Worm (Caenorhabditis elegans) whole organism, mixed stage, embryonic: ENCODE data around the gene ced-11.

Experiments
- M03D4.4 ChIP-seq: sonication (generic microtip); optimal IDR thresholded peaks from 2 replicates; lab custom pipeline; 2017; ENCODE audit warnings: mild to moderate bottlenecking, missing genetic modification characterization, missing compliant biosample characterization
- bed-3 ChIP-seq: fragments of 200-800 bp; sonication (Bioruptor generic); optimal IDR thresholded peaks from 3 replicates; lab custom pipeline; 2018; ENCODE audit warnings: mild to moderate bottlenecking, missing genetic modification characterization, moderate library complexity, missing compliant biosample characterization
- blmp-1 ChIP-seq: fragments of 150-350 bp; optimal IDR thresholded peaks from 2 replicates; lab custom pipeline; 2014; ENCODE audit warnings: missing biosample characterization, missing genetic modification characterization
- ceh-43 ChIP-seq: fragments of 200-800 bp; sonication (Bioruptor generic); optimal IDR thresholded peaks from 2 replicates; lab custom pipeline; 2018; ENCODE audit warnings: mild to moderate bottlenecking, missing genetic modification characterization, moderate library complexity, missing compliant biosample characterization
- ceh-83 ChIP-seq: fragments of 200-800 bp; sonication (Bioruptor generic); optimal IDR thresholded peaks from 2 replicates; lab custom pipeline; 2018; ENCODE audit warnings: mild to moderate bottlenecking, missing genetic modification characterization, missing compliant biosample characterization
- ces-1 ChIP-seq: fragments of 150-350 bp; optimal IDR thresholded peaks from 2 replicates; lab custom pipeline; 2014; ENCODE audit warnings: missing biosample characterization, missing genetic modification reagents, missing genetic modification characterization
- cnd-1 ChIP-seq: fragments of 200-800 bp; sonication (Bioruptor generic); optimal IDR thresholded peaks from 2 replicates; lab custom pipeline; 2018; ENCODE audit warnings: mild to moderate bottlenecking, missing genetic modification characterization, missing compliant biosample characterization
- drap-1 ChIP-seq: fragments of 200-800 bp; sonication (Bioruptor generic); optimal IDR thresholded peaks from 3 replicates; lab custom pipeline; 2018; ENCODE audit warnings: mild to moderate bottlenecking, missing genetic modification characterization, missing compliant biosample characterization
- elt-1 ChIP-seq: sonication (generic microtip); optimal IDR thresholded peaks from 2 replicates; lab custom pipeline; 2017; ENCODE audit warnings: missing genetic modification characterization, mild to moderate bottlenecking, missing compliant biosample characterization, antibody characterized with exemption, moderate library complexity, borderline replicate concordance; ENCODE audit not compliant: insufficient read depth
- elt-3 ChIP-seq: fragments of 150-350 bp; optimal IDR thresholded peaks from 2 replicates; lab custom pipeline; 2014; ENCODE audit warnings: missing biosample characterization, missing genetic modification characterization
- ham-2 ChIP-seq: fragments of 200-800 bp; sonication (Bioruptor generic); optimal IDR thresholded peaks from 2 replicates; lab custom pipeline; 2018; ENCODE audit warnings: mild to moderate bottlenecking, missing genetic modification characterization, missing compliant biosample characterization
- hlh-1 ChIP-seq: fragments of 150-350 bp; optimal IDR thresholded peaks from 2 replicates; lab custom pipeline; 2014; ENCODE audit warnings: missing biosample characterization, missing genetic modification reagents, missing genetic modification characterization
- lin-13 ChIP-seq: fragments of 150-350 bp; optimal IDR thresholded peaks from 2 replicates; lab custom pipeline; 2014; ENCODE audit warnings: missing biosample characterization, missing genetic modification characterization
- lsy-2 ChIP-seq: fragments of 150-350 bp; optimal IDR thresholded peaks from 2 replicates; lab custom pipeline; 2014; ENCODE audit warnings: missing biosample characterization, missing genetic modification characterization
- mab-5 ChIP-seq: fragments of 150-350 bp; optimal IDR thresholded peaks from 2 replicates; lab custom pipeline; 2014; ENCODE audit warnings: missing biosample characterization, missing genetic modification characterization
- mep-1 ChIP-seq: fragments of 150-350 bp; optimal IDR thresholded peaks from 2 replicates; lab custom pipeline; 2017; ENCODE audit warnings: missing biosample characterization, missing genetic modification reagents, missing genetic modification characterization, inconsistent platforms
- mls-2 ChIP-seq: sonication (generic microtip); optimal IDR thresholded peaks from 2 replicates; lab custom pipeline; 2016; ENCODE audit warnings: mild to moderate bottlenecking, missing genetic modification characterization, moderate library complexity, missing compliant biosample characterization
- nhr-12 ChIP-seq: fragments of 150-350 bp; optimal IDR thresholded peaks from 2 replicates; lab custom pipeline; 2014; ENCODE audit warnings: missing biosample characterization, missing genetic modification characterization
- nhr-2 ChIP-seq: fragments of 150-350 bp; optimal IDR thresholded peaks from 2 replicates; lab custom pipeline; 2014; ENCODE audit warnings: missing biosample characterization, missing genetic modification characterization
- nhr-237 ChIP-seq: fragments of 150-350 bp; optimal IDR thresholded peaks from 2 replicates; lab custom pipeline; 2014; ENCODE audit warnings: missing biosample characterization, missing genetic modification characterization
- nhr-28 ChIP-seq: fragments of 150-350 bp; optimal IDR thresholded peaks from 2 replicates; lab custom pipeline; 2014; ENCODE audit warnings: missing biosample characterization, missing genetic modification characterization
- nhr-76 ChIP-seq: sonication (generic microtip); optimal IDR thresholded peaks from 2 replicates; lab custom pipeline; 2017; ENCODE audit warnings: missing biosample characterization, missing genetic modification characterization
- pha-4 ChIP-seq: fragments of 150-350 bp; optimal IDR thresholded peaks from 2 replicates; lab custom pipeline; 2018; ENCODE audit warnings: missing biosample characterization, missing genetic modification reagents, missing genetic modification characterization
- sem-2 ChIP-seq: fragments of 200-800 bp; sonication (Bioruptor generic); optimal IDR thresholded peaks from 2 replicates; lab custom pipeline; 2018; ENCODE audit warnings: mild to moderate bottlenecking, missing genetic modification characterization, missing compliant biosample characterization
- snpc-4 ChIP-seq: fragments of 150-350 bp; optimal IDR thresholded peaks from 2 replicates; lab custom pipeline; 2014; ENCODE audit warnings: missing biosample characterization, missing genetic modification characterization
- sptf-1 ChIP-seq: sonication (generic microtip); optimal IDR thresholded peaks from 2 replicates; lab custom pipeline; 2017; ENCODE audit warnings: mild to moderate bottlenecking, missing genetic modification characterization, moderate library complexity, missing compliant biosample characterization
- tbx-8 ChIP-seq: fragments of 200-800 bp; sonication (Bioruptor generic); optimal IDR thresholded peaks from 2 replicates; lab custom pipeline; 2018; ENCODE audit warnings: mild to moderate bottlenecking, missing genetic modification characterization, moderate library complexity, missing compliant biosample characterization
- unc-120 ChIP-seq: sonication (generic microtip); optimal IDR thresholded peaks from 2 replicates; lab custom pipeline; 2017; ENCODE audit warnings: missing genetic modification characterization, missing compliant biosample characterization; ENCODE audit not compliant: poor library complexity, severe bottlenecking
- unc-62 ChIP-seq: fragments of 150-350 bp; optimal IDR thresholded peaks from 2 replicates; lab custom pipeline; 2014; ENCODE audit warnings: missing biosample characterization, missing genetic modification reagents, missing genetic modification characterization
- zip-8 ChIP-seq: fragments of 150-350 bp; optimal IDR thresholded peaks from 2 replicates; lab custom pipeline; 2014; ENCODE audit warnings: missing biosample characterization, missing genetic modification characterization

ced-11 gene

ce11 chrIII:9077708-9078107 is 41.6 kb upstream of the ced-11 start, which contains the start of gene F02A9.1:
Gene F02A9.1, minus strand, starts transcription at chrIII:9077808.
- TF ChIP-seq blmp-1 (tag; lab: Kevin White, UChicago) (no peak), ceh-83 (GFP tag; lab: Kevin White, UChicago) (no peak), hlh-1 (tag; lab: Kevin White, UChicago) (no peak), mls-2 (tag; lab: Kevin White, UChicago) (no peak), ham-2 (GFP tag; lab: Kevin White, UChicago) (no peak), cnd-1 (no peak), bed-3 (GFP tag; lab: Kevin White, UChicago) (no peak), sptf-1 (tag; lab: Kevin White, UChicago) (no peak), drap-1 (GFP tag; lab: Kevin White, UChicago) (no peak), snpc-4 (tag; lab: Kevin White, UChicago) (no peak), lsy-2 (tag; lab: Kevin White, UChicago) (no peak), pha-4 (no peak), mep-1 (tag; lab: Kevin White, UChicago) (no peak), M03D4.4 (no peak)

- TF ChIP-seq hlh-1 (tag; lab: Kevin White, UChicago): no peak
- no peak for TF ChIP-seq cnd-1
- no peak for TF ChIP-seq ceh-83 (GFP tag; lab: Kevin White, UChicago)
- TF ChIP-seq nhr-237 (tag; lab: Kevin White, UChicago): no peak
- no peak for TF ChIP-seq ceh-43 (GFP tag; lab: Kevin White, UChicago)
- TF ChIP-seq mls-2 (tag; lab: Kevin White, UChicago): peak; percentile 2
- no peak for TF ChIP-seq lsy-2 (tag; lab: Kevin White, UChicago)
- TF ChIP-seq elt-3 (tag; lab: Kevin White, UChicago): no peak
Observed at ce11 chrIII:9080127-9080526, 39.2 kb upstream of the ced-11 start.

- TF ChIP-seq hlh-1 (tag; lab: Kevin White, UChicago) (peak; percentile 57), unc-120 (tag; lab: Kevin White, UChicago) (peak; percentile 63), unc-62 (GFP tag; lab: Kevin White, UChicago) (peak; percentile 58), mep-1 (tag; lab: Kevin White, UChicago) (no peak), ceh-83 (GFP tag; lab: Kevin White, UChicago) (no peak), elt-3 (tag; lab: Kevin White, UChicago) (no peak), M03D4.4 (peak; percentile 8), nhr-12 (no peak)
Observed at ce11 chrIII:9081055-9081454, 38.3 kb upstream of the ced-11 start, which contains the start of gene far-1. Gene far-1, minus strand, starts transcription at chrIII:9081179.

ce11 chrIII:9081763-9082162 is 37.6 kb upstream of the ced-11 start, which contains the start of gene far-2:
Gene far-2, plus strand, starts transcription at chrIII:9081828.
- TF ChIP-seq hlh-1 (tag; lab: Kevin White, UChicago) (no peak), zip-8 (tag; lab: Kevin White, UChicago) (no peak), nhr-28 (tag; lab: Kevin White, UChicago) (no peak), cnd-1 (no peak), tbx-8 (GFP tag; lab: Kevin White, UChicago) (no peak), nhr-2 (no peak), ceh-43 (GFP tag; lab: Kevin White, UChicago) (no peak), sem-2 (no peak)

ce11 chrIII:9083118-9083517 is 36.2 kb upstream of the ced-11 start:
- TF ChIP-seq unc-120 (tag; lab: Kevin White, UChicago): peak; percentile 55
- TF ChIP-seq mab-5: no peak
- TF ChIP-seq snpc-4 (tag; lab: Kevin White, UChicago): no peak
- no peak for TF ChIP-seq bed-3 (GFP tag; lab: Kevin White, UChicago)
- TF ChIP-seq nhr-12: no peak
- no peak for TF ChIP-seq cnd-1
- peak; percentile 54 for TF ChIP-seq unc-62 (GFP tag; lab: Kevin White, UChicago)
- TF ChIP-seq hlh-1 (tag; lab: Kevin White, UChicago): no peak
- TF ChIP-seq nhr-76: no peak
- no peak for TF ChIP-seq mep-1 (tag; lab: Kevin White, UChicago)

ce11 chrIII:9084329-9084728 is 35.0 kb upstream of the ced-11 start:
- TF ChIP-seq lin-13 (tag; lab: Kevin White, UChicago) (no peak), mls-2 (tag; lab: Kevin White, UChicago) (peak; percentile 26), elt-1 (tag; lab: Kevin White, UChicago) (no peak), unc-120 (tag; lab: Kevin White, UChicago) (peak; percentile 65), ces-1 (peak; percentile 98), unc-62 (GFP tag; lab: Kevin White, UChicago) (peak; percentile 11), mab-5 (peak; percentile 75)
